Worm (Caenorhabditis elegans) whole organism, L4 larva: ENCODE measurements around the gene C28A5.6.

Experiments used
- D1046.2 ChIP-seq: fragments of 200-800 bp; sonication (Bioruptor generic); IDR thresholded peaks from 2 replicates; pipeline ENCODE4 v1.3.6; 2022; ENCODE audit warnings: missing genetic modification characterization, missing compliant biosample characterization
- F26F4.8 ChIP-seq: fragments of 200-800 bp; sonication (Bioruptor generic); conservative IDR thresholded peaks from 2 replicates; pipeline ENCODE4 v1.3.6; 2022; ENCODE audit warnings: missing genetic modification characterization, missing compliant biosample characterization
- F49E8.2 ChIP-seq: sonication (generic microtip); optimal IDR thresholded peaks from 2 replicates; lab custom pipeline; 2016; ENCODE audit warnings: missing compliant biosample characterization, mild to moderate bottlenecking, missing genetic modification characterization, borderline replicate concordance
- T20F7.1 ChIP-seq: fragments of 200-800 bp; sonication (Bioruptor generic); optimal IDR thresholded peaks from 2 replicates; lab custom pipeline; 2018; ENCODE audit warnings: mild to moderate bottlenecking, missing genetic modification characterization, missing compliant biosample characterization
- Y105C5A.15 ChIP-seq: fragments of 200-800 bp; sonication (Bioruptor generic); IDR thresholded peaks from 2 replicates; pipeline ENCODE4 v1.3.6; 2022; ENCODE audit warnings: missing genetic modification characterization, missing compliant biosample characterization
- Y48G9A.11 ChIP-seq: fragments of 200-800 bp; sonication (Bioruptor generic); IDR thresholded peaks from 2 replicates; pipeline ENCODE4 v1.3.6; 2022; ENCODE audit warnings: missing genetic modification reagents, missing genetic modification characterization, missing compliant biosample characterization
- ZK337.2 ChIP-seq: fragments of 200-800 bp; sonication (Bioruptor generic); IDR thresholded peaks from 2 replicates; pipeline ENCODE4 v1.3.6; 2022; ENCODE audit warnings: missing genetic modification reagents, missing genetic modification characterization, missing compliant biosample characterization
- ZK546.5 ChIP-seq, 2 experiments: sonication (generic microtip); optimal IDR thresholded peaks; 2 replicates each; lab custom pipeline; 2017; ENCODE audit warnings: missing biosample characterization in 2 of 2, missing genetic modification characterization in 2 of 2
- aha-1 ChIP-seq: fragments of 150-350 bp; peaks from one replicate; lab custom pipeline; 2014; ENCODE audit warnings: missing biosample characterization, missing genetic modification characterization
- ceh-20 ChIP-seq: fragments of 200-800 bp; sonication (Bioruptor generic); IDR thresholded peaks from 2 replicates; pipeline ENCODE4 v1.3.6; 2022; ENCODE audit warnings: missing genetic modification reagents, missing genetic modification characterization, missing compliant biosample characterization
- ceh-44 ChIP-seq: fragments of 200-800 bp; sonication (Bioruptor generic); IDR thresholded peaks from 2 replicates; pipeline ENCODE4 v1.3.6; 2022; ENCODE audit warnings: missing genetic modification reagents, missing genetic modification characterization, missing compliant biosample characterization
- ceh-62 ChIP-seq: sonication (generic microtip); optimal IDR thresholded peaks from 2 replicates; lab custom pipeline; 2017; ENCODE audit warnings: missing biosample characterization, missing genetic modification characterization
- cey-2 ChIP-seq: sonication (generic microtip); optimal IDR thresholded peaks from 3 replicates; lab custom pipeline; 2017; ENCODE audit warnings: missing genetic modification characterization, mild to moderate bottlenecking, missing compliant biosample characterization, antibody characterized with exemption, borderline replicate concordance; ENCODE audit not compliant: insufficient read depth
- daf-19 ChIP-seq: fragments of 200-800 bp; sonication (Bioruptor generic); conservative IDR thresholded peaks from 2 replicates; pipeline ENCODE4 v1.3.6; 2022; ENCODE audit warnings: missing genetic modification characterization, missing compliant biosample characterization
- daf-8 ChIP-seq: fragments of 200-800 bp; sonication (Bioruptor generic); IDR thresholded peaks from 2 replicates; pipeline ENCODE4 v1.3.6; 2022; ENCODE audit warnings: missing genetic modification characterization, missing compliant biosample characterization
- dmd-6 ChIP-seq: fragments of 200-800 bp; sonication (Bioruptor generic); IDR thresholded peaks from 2 replicates; pipeline ENCODE4 v1.3.6; 2022; ENCODE audit warnings: missing genetic modification reagents, missing genetic modification characterization, missing compliant biosample characterization
- dmd-9 ChIP-seq: fragments of 200-800 bp; sonication (Bioruptor generic); IDR thresholded peaks from 2 replicates; pipeline ENCODE4 v1.3.6; 2022; ENCODE audit warnings: missing genetic modification reagents, missing genetic modification characterization, missing compliant biosample characterization
- dve-1 ChIP-seq: sonication (generic microtip); optimal IDR thresholded peaks from 2 replicates; lab custom pipeline; 2017; ENCODE audit warnings: antibody characterized with exemption, mild to moderate bottlenecking, missing genetic modification characterization, missing compliant biosample characterization; ENCODE audit not compliant: insufficient read depth
- egl-43 ChIP-seq: fragments of 200-800 bp; sonication (Bioruptor generic); IDR thresholded peaks from 2 replicates; pipeline ENCODE4 v1.3.6; 2022; ENCODE audit warnings: missing genetic modification reagents, missing genetic modification characterization, missing compliant biosample characterization
- fkh-10 ChIP-seq: fragments of 150-350 bp; optimal IDR thresholded peaks from 2 replicates; lab custom pipeline; 2014; ENCODE audit warnings: missing biosample characterization, missing genetic modification reagents, missing genetic modification characterization
- fos-1 ChIP-seq: fragments of 150-350 bp; optimal IDR thresholded peaks from 2 replicates; lab custom pipeline; 2014; ENCODE audit warnings: missing biosample characterization, missing genetic modification characterization
- hif-1 ChIP-seq, 2 experiments: sonication (generic microtip); optimal IDR thresholded peaks; 2 replicates each; lab custom pipeline; 2016 to 2017; ENCODE audit warnings: missing compliant biosample characterization in 2 of 2, missing genetic modification characterization in 2 of 2, missing genetic modification reagents in 2 of 2, missing genotype in 2 of 2, mild to moderate bottlenecking in 1 of 2
- hlh-11 ChIP-seq: fragments of 200-800 bp; sonication (Bioruptor generic); optimal IDR thresholded peaks from 2 replicates; lab custom pipeline; 2018; ENCODE audit warnings: mild to moderate bottlenecking, missing genetic modification characterization, missing compliant biosample characterization
- jun-1 ChIP-seq: fragments of 150-350 bp; optimal IDR thresholded peaks from 2 replicates; lab custom pipeline; 2014; ENCODE audit warnings: missing biosample characterization, missing genetic modification reagents, missing genetic modification characterization
- lin-13 ChIP-seq: fragments of 150-350 bp; optimal IDR thresholded peaks from 2 replicates; lab custom pipeline; 2014; ENCODE audit warnings: missing biosample characterization, missing genetic modification reagents, missing genetic modification characterization
- lin-15B ChIP-seq: fragments of 150-350 bp; sonication (generic microtip); optimal IDR thresholded peaks from 3 replicates; lab custom pipeline; 2014; ENCODE audit warnings: missing biosample characterization, missing genetic modification characterization
- lin-38 ChIP-seq: fragments of 200-800 bp; sonication (Bioruptor generic); IDR thresholded peaks from 2 replicates; pipeline ENCODE4 v1.3.6; 2022; ENCODE audit warnings: missing genetic modification reagents, missing genetic modification characterization, missing compliant biosample characterization
- lin-39 ChIP-seq: fragments of 150-350 bp; optimal IDR thresholded peaks from 2 replicates; lab custom pipeline; 2014; ENCODE audit warnings: missing biosample characterization, missing genetic modification reagents, missing genetic modification characterization
- madf-9 ChIP-seq: fragments of 200-800 bp; sonication (Bioruptor generic); conservative IDR thresholded peaks from 2 replicates; pipeline ENCODE4 v1.3.6; 2022; ENCODE audit warnings: missing genetic modification reagents, missing genetic modification characterization, missing compliant biosample characterization
- mdl-1 ChIP-seq, 2 experiments: fragments of 150-350 bp in 1 of 2; sonication (generic microtip) in 1 of 2; optimal IDR thresholded peaks; 2 replicates each; lab custom pipeline; 2014 to 2017; ENCODE audit warnings: missing biosample characterization in 2 of 2, missing genetic modification characterization in 2 of 2
- mdt-29 ChIP-seq: fragments of 200-800 bp; sonication (Bioruptor generic); IDR thresholded peaks from 2 replicates; pipeline ENCODE4 v1.3.6; 2022; ENCODE audit warnings: missing genetic modification reagents, missing genetic modification characterization, missing compliant biosample characterization
- mes-2 ChIP-seq: sonication (generic microtip); optimal IDR thresholded peaks from 2 replicates; lab custom pipeline; 2016; ENCODE audit warnings: missing genotype, mild to moderate bottlenecking, missing genetic modification characterization, missing compliant biosample characterization; ENCODE audit not compliant: poor library complexity, severe bottlenecking
- mxl-3 ChIP-seq: fragments of 200-800 bp; sonication (Bioruptor generic); optimal IDR thresholded peaks from 2 replicates; lab custom pipeline; 2018; ENCODE audit warnings: mild to moderate bottlenecking, missing genetic modification characterization, missing compliant biosample characterization
- nhr-11 ChIP-seq: fragments of 150-350 bp; optimal IDR thresholded peaks from 2 replicates; lab custom pipeline; 2014; ENCODE audit warnings: missing biosample characterization, missing genetic modification characterization
- nhr-111 ChIP-seq: fragments of 200-800 bp; sonication (Bioruptor generic); optimal IDR thresholded peaks from 2 replicates; lab custom pipeline; 2018; ENCODE audit warnings: mild to moderate bottlenecking, missing genetic modification characterization, missing compliant biosample characterization
- nhr-25 ChIP-seq: sonication (generic microtip); optimal IDR thresholded peaks from 2 replicates; lab custom pipeline; 2017; ENCODE audit warnings: missing genetic modification characterization, mild to moderate bottlenecking, missing compliant biosample characterization, antibody characterized with exemption, moderate library complexity, borderline replicate concordance; ENCODE audit not compliant: insufficient read depth
- nhr-28 ChIP-seq: fragments of 150-350 bp; optimal IDR thresholded peaks from 2 replicates; lab custom pipeline; 2014; ENCODE audit warnings: missing biosample characterization, missing genetic modification characterization
- nhr-41 ChIP-seq: fragments of 200-800 bp; sonication (Bioruptor generic); IDR thresholded peaks from 2 replicates; pipeline ENCODE4 v1.3.6; 2022; ENCODE audit warnings: missing genetic modification reagents, missing genetic modification characterization, missing compliant biosample characterization
- nhr-48 ChIP-seq: sonication (generic microtip); optimal IDR thresholded peaks from 2 replicates; lab custom pipeline; 2016; ENCODE audit warnings: mild to moderate bottlenecking, missing genetic modification characterization, missing compliant biosample characterization
- nhr-76 ChIP-seq: fragments of 150-350 bp; optimal IDR thresholded peaks from 2 replicates; lab custom pipeline; 2014; ENCODE audit warnings: missing biosample characterization, missing genetic modification characterization
- php-3 ChIP-seq: fragments of 200-800 bp; sonication (Bioruptor generic); IDR thresholded peaks from 2 replicates; pipeline ENCODE4 v1.3.6; 2022; ENCODE audit warnings: missing genetic modification reagents, missing genetic modification characterization, missing compliant biosample characterization
- pqm-1 ChIP-seq: sonication (generic microtip); optimal IDR thresholded peaks from 2 replicates; lab custom pipeline; 2017; ENCODE audit warnings: missing biosample characterization, missing genetic modification characterization
- snpc-4 ChIP-seq: fragments of 150-350 bp; optimal IDR thresholded peaks from 2 replicates; lab custom pipeline; 2014; ENCODE audit warnings: missing biosample characterization, missing genetic modification characterization
- spr-1 ChIP-seq: sonication (generic microtip); optimal IDR thresholded peaks from 2 replicates; lab custom pipeline; 2016; ENCODE audit warnings: mild to moderate bottlenecking, missing genetic modification characterization, missing compliant biosample characterization
- unc-130 ChIP-seq: sonication (generic microtip); optimal IDR thresholded peaks from 2 replicates; lab custom pipeline; 2016; ENCODE audit warnings: missing genetic modification reagents, missing genetic modification characterization, missing compliant biosample characterization
- unc-39 ChIP-seq: sonication (generic microtip); optimal IDR thresholded peaks from 2 replicates; lab custom pipeline; 2017; ENCODE audit warnings: missing biosample characterization, missing genetic modification characterization
- unc-62 ChIP-seq, 3 experiments: fragments of 150-350 bp in 1 of 3; sonication (generic microtip); optimal IDR thresholded peaks in 2 of 3; peaks in 1 of 3; 1 replicate in 1 of 3; 2 replicates in 2 of 3; lab custom pipeline; 2014 to 2017; ENCODE audit warnings: missing biosample characterization in 3 of 3, missing genetic modification characterization in 3 of 3, missing genetic modification reagents in 3 of 3, missing genotype in 1 of 3
- vab-7 ChIP-seq: fragments of 200-800 bp; sonication (Bioruptor generic); IDR thresholded peaks from 2 replicates; pipeline ENCODE4 v1.3.6; 2022; ENCODE audit warnings: missing genetic modification reagents, missing genetic modification characterization, missing compliant biosample characterization
- zfp-2 ChIP-seq: sonication (generic microtip); optimal IDR thresholded peaks from 2 replicates; lab custom pipeline; 2016; ENCODE audit warnings: mild to moderate bottlenecking, missing genetic modification characterization, missing compliant biosample characterization
- zip-11 ChIP-seq: fragments of 200-800 bp; sonication (Bioruptor generic); IDR thresholded peaks from 2 replicates; pipeline ENCODE4 v1.3.6; 2022; ENCODE audit warnings: missing genetic modification characterization, missing compliant biosample characterization

The C28A5.6 gene

ce11 chrIII:4434294-4434781, 5.0 kb upstream of the C28A5.6 start, which contains the start of gene C28A5.1:
Gene C28A5.1 (minus strand): TSS chrIII:4434344.
- TF ChIP-seq nhr-11 (tag; lab: Kevin White, UChicago) (no peak), unc-39 (no peak), lin-15B (tag; lab: Kevin White, UChicago) (no peak), T20F7.1 (no peak), lin-38 (no peak; the same call in 1 of the 2 replicates), egl-43 (GFP tag; lab: Robert Waterston, UW) (no peak), aha-1 (tag; lab: Kevin White, UChicago) (peak; percentile 70), unc-62 (GFP tag; optimal IDR thresholded peaks at IDR 0.05 in 1 of 2; lab: Kevin White, UChicago) (no peak), unc-62 (tag; optimal IDR thresholded peaks at IDR 0.05; lab: Kevin White, UChicago) (no peak), madf-9 (no peak), Y105C5A.15 (GFP tag; lab: Robert Waterston, UW) (no peak), ceh-62 (no peak), mxl-3 (GFP tag; lab: Kevin White, UChicago) (no peak), zip-11 (GFP tag; lab: Robert Waterston, UW) (no peak), daf-8 (GFP tag; lab: Robert Waterston, UW) (no peak), mes-2 (tag; lab: Kevin White, UChicago) (peak; percentile 23), snpc-4 (no peak), cey-2 (tag; lab: Kevin White, UChicago) (no peak), nhr-76 (tag; lab: Kevin White, UChicago) (no peak), ZK546.5 (tag; optimal IDR thresholded peaks at IDR 0.05; lab: Kevin White, UChicago) (no peak), nhr-41 (GFP tag; lab: Robert Waterston, UW) (no peak), ceh-44 (no peak), zfp-2 (tag; lab: Kevin White, UChicago) (no peak), mdt-29 (no peak), nhr-28 (tag; lab: Kevin White, UChicago) (no peak), dmd-6 (GFP tag; lab: Robert Waterston, UW) (no peak), spr-1 (no peak), php-3 (GFP tag; lab: Robert Waterston, UW) (no peak), daf-19 (GFP tag; lab: Robert Waterston, UW) (0 out of 2 replicates have a peak, but pooled peaks have one; percentile 10), D1046.2 (no peak), lin-39 (tag; lab: Kevin White, UChicago) (no peak), jun-1 (tag; lab: Kevin White, UChicago) (no peak), ZK337.2 (GFP tag; lab: Robert Waterston, UW) (no peak), fos-1 (tag; lab: Kevin White, UChicago) (no peak), F49E8.2 (tag; lab: Kevin White, UChicago) (peak; percentile 30), nhr-48 (tag; lab: Kevin White, UChicago) (no peak), pqm-1 (tag; lab: Kevin White, UChicago) (no peak), mdl-1 (tag; optimal IDR thresholded peaks at IDR 0.05; lab: Kevin White, UChicago) (no peak), ceh-20 (no peak), hif-1 (tag; optimal IDR thresholded peaks at IDR 0.05; lab: Kevin White, UChicago) (no peak), dve-1 (no peak), F26F4.8 (GFP tag; lab: Robert Waterston, UW) (no peak), nhr-25 (no peak), Y48G9A.11 (GFP tag; lab: Robert Waterston, UW) (peak; percentile 46; the same call in 1 of the 2 replicates), dmd-9 (GFP tag; lab: Robert Waterston, UW) (0 out of 2 replicates have a peak, but pooled peaks have one; percentile 6), unc-130 (GFP tag; lab: Kevin White, UChicago) (peak; percentile 79), vab-7 (no peak), fkh-10 (no peak), hlh-11 (no peak), lin-13 (GFP tag; lab: Kevin White, UChicago) (no peak), nhr-111 (GFP tag; lab: Kevin White, UChicago) (no peak)
